Worm (Caenorhabditis elegans) whole organism, L1 larva: ENCODE measurements around the gene syx-2.

Experiments used
- ceh-82 ChIP-seq, 3 experiments: fragments of 150-350 bp in 1 of 3; sonication (generic microtip) in 2 of 3; optimal IDR thresholded peaks; 2 replicates each; lab custom pipeline; 2014 to 2017; ENCODE audit warnings: missing biosample characterization in 3 of 3, missing genetic modification characterization in 3 of 3
- hlh-17 ChIP-seq: fragments of 200-800 bp; sonication (Bioruptor generic); optimal IDR thresholded peaks from 2 replicates; lab custom pipeline; 2018; ENCODE audit warnings: missing genetic modification characterization, mild to moderate bottlenecking, missing compliant biosample characterization, moderate library complexity, borderline replicate concordance
- lin-13 ChIP-seq: fragments of 150-350 bp; optimal IDR thresholded peaks from 2 replicates; lab custom pipeline; 2014; ENCODE audit warnings: missing biosample characterization, missing genetic modification reagents, missing genetic modification characterization
- nhr-11 ChIP-seq: fragments of 150-350 bp; optimal IDR thresholded peaks from 2 replicates; lab custom pipeline; 2014; ENCODE audit warnings: missing biosample characterization, missing genetic modification characterization
- nhr-19 ChIP-seq: fragments of 200-800 bp; sonication (Bioruptor generic); conservative IDR thresholded peaks from 2 replicates; pipeline ENCODE4 v1.3.6; 2022; ENCODE audit warnings: missing genetic modification characterization, missing compliant biosample characterization
- pqm-1 ChIP-seq: sonication (generic microtip); optimal IDR thresholded peaks from 3 replicates; lab custom pipeline; 2017; ENCODE audit warnings: missing biosample characterization, missing genetic modification characterization
- zag-1 ChIP-seq: fragments of 150-350 bp; optimal IDR thresholded peaks from 2 replicates; lab custom pipeline; 2014; ENCODE audit warnings: missing biosample characterization, missing genetic modification characterization

DNA sequence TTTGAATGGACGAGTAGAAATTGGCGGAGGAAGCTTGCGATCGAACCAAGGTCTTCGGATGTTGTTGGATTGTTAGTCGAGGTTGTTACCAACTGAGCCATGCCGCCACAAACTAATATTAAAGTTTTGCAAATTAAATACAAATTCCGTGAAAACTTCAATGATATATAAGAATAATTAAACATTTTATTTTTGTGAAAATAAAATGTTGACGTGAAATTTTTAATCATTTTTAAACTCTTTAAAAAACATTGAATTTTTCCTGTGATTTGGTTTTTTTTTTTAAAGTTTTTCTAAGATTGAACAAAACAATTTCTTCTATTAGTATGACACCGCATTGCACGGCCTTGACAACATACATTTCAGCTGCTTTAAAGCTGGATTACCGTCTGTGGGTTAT, 30.7 kb downstream of the syx-2 start, which contains the start of gene C31E10.11:
- TF ChIP-seq nhr-19 (no peak), ceh-82 (tag; optimal IDR thresholded peaks at IDR 0.05; lab: Kevin White, UChicago) (no peak), lin-13 (no peak), nhr-11 (tag; lab: Kevin White, UChicago) (no peak), hlh-17 (GFP tag; lab: Kevin White, UChicago) (no peak), pqm-1 (tag; lab: Kevin White, UChicago) (no peak), zag-1 (no peak)
